Fruit fly (Drosophila melanogaster): ENCODE results near the gene Mipp1.
A peak's percentile ranks its signal among the peaks of the same experiment; 100 is the strongest.

Mipp1 gene

DNA sequence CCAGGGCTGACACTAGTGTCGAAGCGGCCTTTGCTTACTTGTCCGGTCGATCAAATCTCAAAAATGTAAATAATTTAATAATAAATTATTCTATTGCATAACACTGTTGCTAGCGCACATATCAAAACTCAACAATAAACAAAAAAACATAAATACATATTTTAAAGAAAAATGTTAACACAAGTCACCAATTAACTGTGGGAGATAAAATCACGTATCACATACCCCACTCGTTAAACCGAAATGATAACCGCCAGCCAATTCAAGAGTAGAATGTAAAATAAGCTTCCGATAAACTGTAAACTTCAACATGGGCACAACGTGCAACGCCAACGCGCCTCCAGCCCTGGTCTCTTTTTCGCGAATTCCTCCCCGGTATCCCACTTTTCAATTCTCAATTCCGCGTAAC is 29.6 kb upstream of the Mipp1 start, which contains the start of gene Arts (continued):
- TF ChIP-seq Stat92E (GFP tag; optimal IDR thresholded peaks at IDR 0.05) (no peak), fd96Cb (tag; optimal IDR thresholded peaks at IDR 0.05) (no peak), gro (GFP tag; optimal IDR thresholded peaks at IDR 0.05) (no peak), psq (GFP tag; optimal IDR thresholded peaks at IDR 0.05) (no peak), Awh (GFP tag; IDR thresholded peaks at IDR 0.05) (no peak), CG14050 (GFP tag; IDR thresholded peaks at IDR 0.05) (no peak), CG15601 (tag; optimal IDR thresholded peaks at IDR 0.05) (no peak), CG1602 (GFP tag; optimal IDR thresholded peaks at IDR 0.05) (peak; percentile 10), Poxn (GFP tag; IDR thresholded peaks at IDR 0.05) (no peak), grn (GFP tag; optimal IDR thresholded peaks at IDR 0.05) (peak; percentile 29), CG5245 (GFP tag; optimal IDR thresholded peaks at IDR 0.05) (no peak), CG10565 (GFP tag; optimal IDR thresholded peaks at IDR 0.05) (no peak), CG12071 (GFP tag; optimal IDR thresholded peaks at IDR 0.05) (no peak), CG13287 (GFP tag; IDR thresholded peaks at IDR 0.05; ENCODE audit: partially characterized antibody) (no peak), CG12659 (GFP tag; optimal IDR thresholded peaks at IDR 0.05) (peak; percentile 73), kay (GFP tag; optimal IDR thresholded peaks at IDR 0.05) (no peak), Dip2 (GFP tag; IDR thresholded peaks at IDR 0.05) (no peak), CG14860 (GFP tag; IDR thresholded peaks at IDR 0.05; ENCODE audit: partially characterized antibody) (no peak), D19B (GFP tag; optimal IDR thresholded peaks at IDR 0.05) (peak; percentile 44), Scr (GFP tag; IDR thresholded peaks at IDR 0.05; ENCODE audit: partially characterized antibody) (no peak), CG6254 (GFP tag; optimal IDR thresholded peaks at IDR 0.05) (no peak), slbo (GFP tag; IDR thresholded peaks at IDR 0.05) (no peak), NfI (GFP tag; optimal IDR thresholded peaks at IDR 0.05) (no peak), zfh1 (GFP tag; IDR thresholded peaks at IDR 0.05) (no peak), Hr3 (GFP tag; optimal IDR thresholded peaks at IDR 0.05) (no peak), CG34422 (GFP tag; IDR thresholded peaks at IDR 0.05) (no peak), Sox102F (GFP tag; optimal IDR thresholded peaks at IDR 0.05) (peak; percentile 15), CG7987 (GFP tag; optimal IDR thresholded peaks at IDR 0.05) (no peak), Sin3A (optimal IDR thresholded peaks at IDR 0.05) (no peak), otp (GFP tag; IDR thresholded peaks at IDR 0.05) (no peak), ro (GFP tag; IDR thresholded peaks at IDR 0.05) (no peak), fd3F (GFP tag; optimal IDR thresholded peaks at IDR 0.05) (no peak), wdn (GFP tag; IDR thresholded peaks at IDR 0.05) (no peak), CG1024 (GFP tag; IDR thresholded peaks at IDR 0.05) (no peak), lbe (GFP tag; optimal IDR thresholded peaks at IDR 0.05) (no peak), Chrac-16 (GFP tag; optimal IDR thresholded peaks at IDR 0.05) (peak; percentile 25), ham (GFP tag; IDR thresholded peaks at IDR 0.05) (no peak), sr (GFP tag; IDR thresholded peaks at IDR 0.05) (no peak), CG6175 (GFP tag; IDR thresholded peaks at IDR 0.05) (no peak), zen2 (GFP tag; IDR thresholded peaks at IDR 0.05; ENCODE audit: partially characterized antibody) (no peak), CG11247 (GFP tag; IDR thresholded peaks at IDR 0.05) (no peak), CG3726 (GFP tag; IDR thresholded peaks at IDR 0.05) (no peak), CkIIα-i1 (GFP tag; IDR thresholded peaks at IDR 0.05) (no peak), pum (GFP tag; optimal IDR thresholded peaks at IDR 0.05) (no peak), Opbp (GFP tag; IDR thresholded peaks at IDR 0.05; ENCODE audit: partially characterized antibody) (no peak), CG31388 (GFP tag; optimal IDR thresholded peaks at IDR 0.05) (no peak), ssp (GFP tag; IDR thresholded peaks at IDR 0.05) (no peak), CG4282 (GFP tag; optimal IDR thresholded peaks at IDR 0.05) (no peak), CG9727 (GFP tag; optimal IDR thresholded peaks at IDR 0.05) (peak; percentile 49), Dad (GFP tag; optimal IDR thresholded peaks at IDR 0.05) (no peak), CG32772 (GFP tag; IDR thresholded peaks at IDR 0.05) (no peak), HmgZ (tag; optimal IDR thresholded peaks at IDR 0.05) (peak; percentile 20), D19A (tag; optimal IDR thresholded peaks at IDR 0.05) (no peak)
